Worm (Caenorhabditis elegans): ENCODE results near the gene Y71H2AM.12.

DNA sequence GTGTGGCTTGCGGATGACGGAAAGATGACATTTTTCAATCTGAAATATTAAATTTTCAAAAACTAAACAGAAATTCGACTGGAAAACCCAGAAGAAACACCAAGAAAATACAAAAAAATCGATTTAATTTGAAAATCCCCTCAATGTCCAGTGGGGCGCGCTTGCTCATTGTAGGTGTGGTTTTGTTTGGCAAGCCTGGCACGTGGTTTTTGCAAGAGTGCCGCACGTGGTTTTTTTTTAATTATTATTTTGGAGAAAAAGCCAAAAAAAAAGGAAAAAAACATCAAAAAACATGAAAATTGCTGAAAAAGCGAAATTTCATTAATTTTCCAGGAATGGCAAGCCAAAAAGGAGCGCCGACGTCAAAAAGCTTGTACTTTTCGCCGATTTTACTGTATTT is 34.7 kb upstream of the Y71H2AM.12 start, which contains the start of gene swsn-3:
- TF ChIP-seq dao-5 (tag; optimal IDR thresholded peaks at IDR 0.05) (peak; percentile 9), him-1 (tag; optimal IDR thresholded peaks at IDR 0.05) (peak; percentile 13), W03F9.2 (tag; optimal IDR thresholded peaks at IDR 0.05) (peak; percentile 85)
